Fruit fly (Drosophila melanogaster) whole organism, prepupa: ENCODE data around the gene Phf5a.

ENCODE experiments used
- Blimp-1 ChIP-seq: fragments of 200-800 bp; sonication (Bioruptor generic); optimal IDR thresholded peaks from 3 replicates; lab custom pipeline; 2017; ENCODE audit warnings: missing biosample characterization, missing genetic modification characterization, mild to moderate bottlenecking, moderate library complexity, missing genetic modification reagents
- CG10631 ChIP-seq: fragments of 200-800 bp; sonication (Bioruptor generic); optimal IDR thresholded peaks from 2 replicates; lab custom pipeline; 2016; ENCODE audit warnings: missing biosample characterization, missing genetic modification characterization
- CG10669 ChIP-seq: fragments of 200-800 bp; sonication (Bioruptor generic); optimal IDR thresholded peaks from 3 replicates; lab custom pipeline; 2018; ENCODE audit warnings: missing biosample characterization, mild to moderate bottlenecking, missing genetic modification characterization, moderate library complexity
- CG11294 ChIP-seq: fragments of 200-800 bp; sonication (Bioruptor generic); IDR thresholded peaks from 2 replicates; pipeline ENCODE4 v1.3.6; 2022; ENCODE audit warnings: missing biosample characterization, missing genetic modification characterization
- CG11762 ChIP-seq: fragments of 200-800 bp; sonication (Bioruptor generic); optimal IDR thresholded peaks from 3 replicates; lab custom pipeline; 2016; ENCODE audit warnings: missing biosample characterization, missing genetic modification characterization; ENCODE audit not compliant: insufficient read depth
- CG11902 ChIP-seq: fragments of 200-800 bp; sonication (Bioruptor generic); optimal IDR thresholded peaks from 3 replicates; lab custom pipeline; 2016; ENCODE audit warnings: missing biosample characterization, missing genetic modification characterization
- CG15336 ChIP-seq: fragments of 200-800 bp; sonication (Bioruptor generic); IDR thresholded peaks from 2 replicates; pipeline ENCODE4 v1.3.6; 2022; ENCODE audit warnings: missing biosample characterization, missing genetic modification characterization
- CG1621 ChIP-seq: fragments of 200-800 bp; sonication (Bioruptor generic); optimal IDR thresholded peaks from 3 replicates; lab custom pipeline; 2018; ENCODE audit warnings: missing biosample characterization, mild to moderate bottlenecking, missing genetic modification characterization
- CG16779 ChIP-seq: fragments of 200-800 bp; sonication (Bioruptor generic); optimal IDR thresholded peaks from 3 replicates; lab custom pipeline; 2017; ENCODE audit warnings: missing biosample characterization, mild to moderate bottlenecking, missing genetic modification characterization
- CG32006 ChIP-seq: fragments of 200-800 bp; sonication (Bioruptor generic); optimal IDR thresholded peaks from 3 replicates; lab custom pipeline; 2017; ENCODE audit warnings: missing biosample characterization, mild to moderate bottlenecking, missing genetic modification characterization
- CG34406 ChIP-seq: fragments of 200-800 bp; sonication (Bioruptor generic); optimal IDR thresholded peaks from 3 replicates; lab custom pipeline; 2016; ENCODE audit warnings: missing biosample characterization, missing genetic modification characterization
- CG3919 ChIP-seq: fragments of 200-800 bp; sonication (Bioruptor generic); optimal IDR thresholded peaks from 3 replicates; lab custom pipeline; 2016; ENCODE audit warnings: missing biosample characterization, missing genetic modification characterization
- CG6163 ChIP-seq: fragments of 200-800 bp; sonication (Bioruptor generic); IDR thresholded peaks from 3 replicates; pipeline ENCODE4 v1.3.6; 2022; ENCODE audit warnings: missing biosample characterization, missing genetic modification characterization
- CG6276 ChIP-seq: fragments of 200-800 bp; sonication (Bioruptor generic); optimal IDR thresholded peaks from 2 replicates; lab custom pipeline; 2017; ENCODE audit warnings: missing biosample characterization, mild to moderate bottlenecking, missing genetic modification characterization
- CG6808 ChIP-seq: fragments of 200-800 bp; sonication (Bioruptor generic); optimal IDR thresholded peaks from 3 replicates; lab custom pipeline; 2017; ENCODE audit warnings: missing biosample characterization, missing genetic modification characterization, mild to moderate bottlenecking, moderate library complexity, missing genetic modification reagents
- CG6854 ChIP-seq: fragments of 200-800 bp; sonication (Bioruptor generic); optimal IDR thresholded peaks from 2 replicates; lab custom pipeline; 2017; ENCODE audit warnings: missing biosample characterization, mild to moderate bottlenecking, missing genetic modification characterization
- CG7368 ChIP-seq: fragments of 200-800 bp; sonication (Bioruptor generic); optimal IDR thresholded peaks from 3 replicates; lab custom pipeline; 2016; ENCODE audit warnings: missing biosample characterization, missing genetic modification characterization
- CG8119 ChIP-seq: fragments of 200-800 bp; sonication (Bioruptor generic); IDR thresholded peaks from 3 replicates; pipeline ENCODE4 v1.3.6; 2022; ENCODE audit warnings: missing biosample characterization, missing genetic modification characterization
- CG8319 ChIP-seq: fragments of 200-800 bp; sonication (Bioruptor generic); optimal IDR thresholded peaks from 3 replicates; lab custom pipeline; 2016; ENCODE audit warnings: missing biosample characterization, missing genetic modification characterization
- CG9139 ChIP-seq: fragments of 200-800 bp; sonication (Bioruptor generic); optimal IDR thresholded peaks from 3 replicates; lab custom pipeline; 2017; ENCODE audit warnings: missing biosample characterization, mild to moderate bottlenecking, missing genetic modification characterization
- Eip75B ChIP-seq: fragments of 200-800 bp; sonication (Bioruptor generic); optimal IDR thresholded peaks from 3 replicates; lab custom pipeline; 2016; ENCODE audit warnings: missing biosample characterization, missing genetic modification characterization
- Eip78C ChIP-seq: fragments of 200-800 bp; sonication (Bioruptor generic); peaks from one replicate; lab custom pipeline; 2016; ENCODE audit warnings: missing biosample characterization, missing genetic modification characterization
- Eip93F ChIP-seq: fragments of 200-800 bp; sonication (Bioruptor generic); optimal IDR thresholded peaks from 2 replicates; lab custom pipeline; 2016; ENCODE audit warnings: missing biosample characterization, mild to moderate bottlenecking, missing genetic modification characterization
- Ets21C ChIP-seq: fragments of 200-800 bp; sonication (Bioruptor generic); optimal IDR thresholded peaks from 3 replicates; lab custom pipeline; 2016; ENCODE audit warnings: missing biosample characterization, missing genetic modification characterization
- Ets96B ChIP-seq: fragments of 200-800 bp; optimal IDR thresholded peaks from 2 replicates; lab custom pipeline; 2019; ENCODE audit warnings: missing biosample characterization, mild to moderate bottlenecking, missing genetic modification characterization, moderate library complexity
- Hr39 ChIP-seq: fragments of 200-800 bp; sonication (Bioruptor generic); optimal IDR thresholded peaks from 2 replicates; lab custom pipeline; 2016; ENCODE audit warnings: missing biosample characterization, missing genetic modification characterization
- Hr4 ChIP-seq: fragments of 200-800 bp; sonication (Bioruptor generic); optimal IDR thresholded peaks from 3 replicates; lab custom pipeline; 2016; ENCODE audit warnings: missing biosample characterization, missing genetic modification characterization
- Lpt ChIP-seq: fragments of 200-800 bp; sonication (Bioruptor generic); optimal IDR thresholded peaks from 3 replicates; lab custom pipeline; 2016; ENCODE audit warnings: missing biosample characterization, missing genetic modification characterization
- Met ChIP-seq: fragments of 200-800 bp; sonication (Bioruptor generic); optimal IDR thresholded peaks from 3 replicates; lab custom pipeline; 2016; ENCODE audit warnings: missing biosample characterization, missing genetic modification characterization
- OdsH ChIP-seq: fragments of 200-800 bp; sonication (Bioruptor generic); optimal IDR thresholded peaks from 3 replicates; lab custom pipeline; 2016; ENCODE audit warnings: missing biosample characterization, missing genetic modification characterization
- Smox ChIP-seq: fragments of 200-800 bp; sonication (Bioruptor generic); optimal IDR thresholded peaks from 3 replicates; lab custom pipeline; 2016; ENCODE audit warnings: missing biosample characterization, missing genetic modification characterization
- Sox102F ChIP-seq: fragments of 200-800 bp; sonication (Bioruptor generic); optimal IDR thresholded peaks from 2 replicates; lab custom pipeline; 2016; ENCODE audit warnings: missing biosample characterization, mild to moderate bottlenecking, missing genetic modification characterization
- Sox14 ChIP-seq: fragments of 200-800 bp; sonication (Bioruptor generic); optimal IDR thresholded peaks from 3 replicates; lab custom pipeline; 2016; ENCODE audit warnings: missing biosample characterization, missing genetic modification characterization
- Sox15 ChIP-seq: fragments of 200-800 bp; sonication (Bioruptor generic); optimal IDR thresholded peaks from 3 replicates; lab custom pipeline; 2016; ENCODE audit warnings: missing biosample characterization, missing genetic modification characterization
- achi ChIP-seq: fragments of 200-800 bp; sonication (Bioruptor generic); optimal IDR thresholded peaks from 3 replicates; lab custom pipeline; 2016; ENCODE audit warnings: missing biosample characterization, missing genetic modification characterization
- acj6 ChIP-seq: fragments of 200-800 bp; sonication (Bioruptor generic); optimal IDR thresholded peaks from 3 replicates; lab custom pipeline; 2016; ENCODE audit warnings: missing biosample characterization, missing genetic modification characterization
- cyc ChIP-seq: fragments of 200-800 bp; sonication (Bioruptor generic); optimal IDR thresholded peaks from 3 replicates; lab custom pipeline; 2016; ENCODE audit warnings: missing biosample characterization, missing genetic modification characterization
- esn ChIP-seq: fragments of 200-800 bp; sonication (Bioruptor generic); optimal IDR thresholded peaks from 2 replicates; lab custom pipeline; 2016; ENCODE audit warnings: missing biosample characterization, mild to moderate bottlenecking, missing genetic modification characterization, moderate library complexity
- fd59A ChIP-seq: fragments of 200-800 bp; sonication (Bioruptor generic); optimal IDR thresholded peaks from 2 replicates; lab custom pipeline; 2017; ENCODE audit warnings: missing biosample characterization, mild to moderate bottlenecking, missing genetic modification characterization, missing genetic modification reagents
- fd85E ChIP-seq: fragments of 200-800 bp; sonication (Bioruptor generic); optimal IDR thresholded peaks from 3 replicates; lab custom pipeline; 2016; ENCODE audit warnings: missing biosample characterization, missing genetic modification characterization
- fkh ChIP-seq: fragments of 200-800 bp; sonication (Bioruptor generic); optimal IDR thresholded peaks from 3 replicates; lab custom pipeline; 2017; ENCODE audit warnings: missing biosample characterization, mild to moderate bottlenecking, missing genetic modification characterization, moderate library complexity
- lz ChIP-seq: fragments of 200-800 bp; sonication (Bioruptor generic); optimal IDR thresholded peaks from 3 replicates; lab custom pipeline; 2016; ENCODE audit warnings: missing biosample characterization, missing genetic modification characterization
- net ChIP-seq: fragments of 200-800 bp; sonication (Bioruptor generic); optimal IDR thresholded peaks from 3 replicates; lab custom pipeline; 2016; ENCODE audit warnings: missing biosample characterization, missing genetic modification characterization
- pdm3 ChIP-seq: fragments of 200-800 bp; sonication (Bioruptor generic); optimal IDR thresholded peaks from 3 replicates; lab custom pipeline; 2016; ENCODE audit warnings: missing biosample characterization, missing genetic modification characterization
- salr ChIP-seq, 2 experiments: fragments of 200-800 bp; sonication (Bioruptor generic); optimal IDR thresholded peaks; 3 replicates each; lab custom pipeline; 2016 to 2018; ENCODE audit warnings: missing biosample characterization in 2 of 2, missing genetic modification characterization in 2 of 2, mild to moderate bottlenecking in 1 of 2
- spab ChIP-seq: fragments of 200-800 bp; sonication (Bioruptor generic); optimal IDR thresholded peaks from 2 replicates; lab custom pipeline; 2017; ENCODE audit warnings: missing biosample characterization, mild to moderate bottlenecking, missing genetic modification characterization, missing genetic modification reagents
- ss ChIP-seq, 2 experiments: fragments of 200-800 bp; sonication (Bioruptor generic); optimal IDR thresholded peaks; 2 replicates in 1 of 2; 3 replicates in 1 of 2; lab custom pipeline; 2017 to 2018; ENCODE audit warnings: mild to moderate bottlenecking in 2 of 2, missing biosample characterization in 2 of 2, missing genetic modification characterization in 2 of 2, moderate library complexity in 1 of 2
- vri ChIP-seq: fragments of 200-800 bp; sonication (Bioruptor generic); optimal IDR thresholded peaks from 3 replicates; lab custom pipeline; 2016; ENCODE audit warnings: missing biosample characterization, mild to moderate bottlenecking, missing genetic modification characterization

Gene Phf5a

DNA sequence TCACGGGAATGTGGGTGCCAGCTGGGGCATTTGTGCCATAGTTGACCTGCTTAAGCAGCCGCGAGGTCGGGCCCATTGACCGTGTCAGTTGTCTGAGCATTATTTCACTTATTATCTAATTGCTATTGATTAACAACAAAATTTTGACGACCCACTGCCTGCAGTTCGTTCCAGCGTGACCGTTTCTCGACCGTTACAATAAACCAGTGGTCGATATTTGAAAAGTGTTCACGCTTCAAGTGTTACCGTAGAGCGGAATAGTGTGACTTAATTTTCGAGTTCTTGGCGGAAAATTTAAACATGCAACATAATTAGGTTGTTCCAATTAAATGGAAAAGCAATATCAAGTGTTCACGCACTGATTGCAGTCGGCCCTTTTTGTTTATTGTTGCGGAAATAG, 23.1 kb downstream of the Phf5a start, which contains the start of gene HemK1:
HemK1 (minus strand) TSS at position 190 of the 400 bp plus-strand sequence.
- TF ChIP-seq CG11294, result no peak
- no peak for TF ChIP-seq fd59A
- TF ChIP-seq Eip78C, result peak; percentile 64
- TF ChIP-seq OdsH, result no peak
- no peak for TF ChIP-seq CG8319
- TF ChIP-seq Eip75B, result peak; percentile 17
- no peak for TF ChIP-seq CG1621 (tag; lab: Kevin White, UChicago)
- TF ChIP-seq Hr39 (GFP tag; lab: Kevin White, UChicago), result peak; percentile 40
- TF ChIP-seq CG9139 (GFP tag; lab: Kevin White, UChicago), result no peak
- TF ChIP-seq vri (GFP tag; lab: Kevin White, UChicago), result peak; percentile 28
- TF ChIP-seq CG6854 (GFP tag; lab: Kevin White, UChicago), result no peak
- TF ChIP-seq Sox15 (GFP tag; lab: Kevin White, UChicago), result no peak
- no peak for TF ChIP-seq fd85E (GFP tag; lab: Kevin White, UChicago)
- TF ChIP-seq CG10631 (GFP tag; lab: Kevin White, UChicago), result no peak
- no peak for TF ChIP-seq CG11762 (GFP tag; lab: Kevin White, UChicago)
- TF ChIP-seq CG10669 (GFP tag; lab: Kevin White, UChicago), result no peak
- TF ChIP-seq ss (GFP tag; optimal IDR thresholded peaks at IDR 0.05; lab: Kevin White, UChicago), result no peak
- no peak for TF ChIP-seq cyc (GFP tag; lab: Kevin White, UChicago)
- no peak for TF ChIP-seq CG15336 (GFP tag; lab: Robert Waterston, UW)
- TF ChIP-seq CG3919 (GFP tag; lab: Kevin White, UChicago), result no peak
- no peak for TF ChIP-seq CG11902 (GFP tag; lab: Kevin White, UChicago)
- no peak for TF ChIP-seq salr (GFP tag; optimal IDR thresholded peaks at IDR 0.05; lab: Kevin White, UChicago)
- no peak for TF ChIP-seq CG6276 (GFP tag; lab: Kevin White, UChicago)
- TF ChIP-seq Met (GFP tag; lab: Kevin White, UChicago), result no peak
- no peak for TF ChIP-seq spab (GFP tag; lab: Kevin White, UChicago)
- no peak for TF ChIP-seq Ets21C (GFP tag; lab: Kevin White, UChicago)
- no peak for TF ChIP-seq Blimp-1 (GFP tag; lab: Kevin White, UChicago)
- TF ChIP-seq CG32006 (GFP tag; lab: Kevin White, UChicago), result no peak
- no peak for TF ChIP-seq Ets96B
- TF ChIP-seq CG16779 (tag; lab: Kevin White, UChicago), result no peak
- TF ChIP-seq Eip93F (GFP tag; lab: Kevin White, UChicago), result no peak
- no peak for TF ChIP-seq Sox102F (GFP tag; lab: Kevin White, UChicago)
- no peak for TF ChIP-seq Smox
- no peak for TF ChIP-seq CG6163 (GFP tag; lab: Robert Waterston, UW)
- TF ChIP-seq net, result no peak
- TF ChIP-seq, all 60 proteins: peak for 4

DNA sequence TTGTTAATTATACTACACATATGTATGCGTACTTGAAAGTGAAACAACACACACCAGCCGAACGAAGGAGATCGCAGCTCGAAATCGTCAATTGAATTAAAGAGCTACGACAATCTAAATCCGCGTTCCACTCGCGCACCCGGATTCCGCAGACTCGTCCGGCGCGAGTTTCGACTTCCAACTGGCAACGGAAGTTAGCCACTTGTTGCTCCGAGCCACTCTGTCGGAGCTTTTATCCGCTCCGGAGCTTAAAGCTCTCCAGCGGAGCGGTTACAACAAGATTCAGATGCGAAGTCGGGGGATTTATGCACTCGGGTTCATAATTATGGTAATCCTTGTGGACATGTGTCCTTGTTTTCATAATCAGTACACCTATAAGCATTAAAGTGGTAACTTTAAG, 25.1 kb downstream of the Phf5a start, which contains the start of gene Rchy1:
Rchy1 (minus strand) TSS at position 173 of the 400 bp plus-strand sequence.
- TF ChIP-seq pdm3, result no peak
- no peak for TF ChIP-seq CG6276 (GFP tag; lab: Kevin White, UChicago)
- TF ChIP-seq fkh (GFP tag; lab: Kevin White, UChicago), result no peak
- TF ChIP-seq achi, result no peak
- no peak for TF ChIP-seq acj6 (GFP tag; lab: Kevin White, UChicago)
- TF ChIP-seq CG3919 (GFP tag; lab: Kevin White, UChicago), result peak; percentile 12
- TF ChIP-seq Ets21C (GFP tag; lab: Kevin White, UChicago), result no peak
- TF ChIP-seq CG6808, result no peak
- TF ChIP-seq salr (GFP tag; optimal IDR thresholded peaks at IDR 0.05; lab: Kevin White, UChicago), result no peak
- TF ChIP-seq lz (GFP tag; lab: Kevin White, UChicago), result no peak
- TF ChIP-seq CG10631 (GFP tag; lab: Kevin White, UChicago), result no peak
- peak; percentile 48; the same call in 1 of the 3 replicates for TF ChIP-seq CG8119 (GFP tag; lab: Robert Waterston, UW)
- no peak for TF ChIP-seq cyc (GFP tag; lab: Kevin White, UChicago)
- TF ChIP-seq CG16779 (tag; lab: Kevin White, UChicago), result peak; percentile 34
- no peak for TF ChIP-seq CG10669 (GFP tag; lab: Kevin White, UChicago)
- no peak for TF ChIP-seq Sox14 (GFP tag; lab: Kevin White, UChicago)
- TF ChIP-seq CG34406 (GFP tag; lab: Kevin White, UChicago), result no peak
- peak; percentile 10 for TF ChIP-seq CG9139 (GFP tag; lab: Kevin White, UChicago)
- TF ChIP-seq Lpt (GFP tag; lab: Kevin White, UChicago), result no peak
- no peak for TF ChIP-seq spab (GFP tag; lab: Kevin White, UChicago)
- peak; percentile 42; the same call in 1 of the 3 replicates for TF ChIP-seq CG6163 (GFP tag; lab: Robert Waterston, UW)
- no peak for TF ChIP-seq CG7368 (GFP tag; lab: Kevin White, UChicago)
- TF ChIP-seq Eip93F (GFP tag; lab: Kevin White, UChicago), result no peak
- no peak for TF ChIP-seq OdsH
- no peak for TF ChIP-seq Hr39 (GFP tag; lab: Kevin White, UChicago)
- TF ChIP-seq CG1621 (tag; lab: Kevin White, UChicago), result peak; percentile 68
- TF ChIP-seq Smox, result no peak
- no peak for TF ChIP-seq Ets96B
- peak; percentile 36 for TF ChIP-seq Sox102F (GFP tag; lab: Kevin White, UChicago)
- TF ChIP-seq esn, result no peak
- no peak for TF ChIP-seq vri (GFP tag; lab: Kevin White, UChicago)
- no peak for TF ChIP-seq Met (GFP tag; lab: Kevin White, UChicago)
- TF ChIP-seq Hr4 (GFP tag; lab: Kevin White, UChicago), result no peak
